Fruit fly (Drosophila melanogaster): ENCODE measurements around the gene gammaTub23C.

- TF ChIP-seq Hr38 (GFP tag; optimal IDR thresholded peaks at IDR 0.05) = no peak
- no peak for TF ChIP-seq CG6854 (GFP tag; optimal IDR thresholded peaks at IDR 0.05)
These were observed 21.0 kb downstream of the gammaTub23C start for dm6 chr2L:2993702-2994101.

All from whole organism, prepupa.